Fruit fly (Drosophila melanogaster) whole organism, pupa: ENCODE data around the gene rn.

Experiments used
- CG10348 ChIP-seq: fragments of 200-800 bp; sonication (Bioruptor generic); IDR thresholded peaks from 2 replicates; pipeline ENCODE4 v1.3.6; 2022; ENCODE audit warnings: missing biosample characterization, missing genetic modification characterization
- CG12605 ChIP-seq: fragments of 200-800 bp; sonication (Bioruptor generic); IDR thresholded peaks from 2 replicates; pipeline ENCODE4 v1.3.6; 2022; ENCODE audit warnings: missing biosample characterization, missing genetic modification characterization
- CG13204 ChIP-seq: fragments of 200-800 bp; sonication (Bioruptor generic); optimal IDR thresholded peaks from 2 replicates; lab custom pipeline; 2018; ENCODE audit warnings: missing biosample characterization, mild to moderate bottlenecking, missing genetic modification characterization, moderate library complexity
- CG14655 ChIP-seq: fragments of 200-800 bp; sonication (Bioruptor generic); optimal IDR thresholded peaks from 3 replicates; lab custom pipeline; 2017; ENCODE audit warnings: mild to moderate bottlenecking, missing biosample characterization, missing genetic modification reagents, missing genetic modification characterization
- CG15710 ChIP-seq: fragments of 200-800 bp; sonication (Bioruptor generic); optimal IDR thresholded peaks from 2 replicates; lab custom pipeline; 2018; ENCODE audit warnings: missing biosample characterization, mild to moderate bottlenecking, missing genetic modification characterization, moderate library complexity
- CG17806 ChIP-seq: fragments of 200-800 bp; sonication (Bioruptor generic); optimal IDR thresholded peaks from 2 replicates; lab custom pipeline; 2018; ENCODE audit warnings: missing biosample characterization, mild to moderate bottlenecking, missing genetic modification characterization, moderate library complexity
- CG32121 ChIP-seq: fragments of 200-800 bp; sonication (Bioruptor generic); IDR thresholded peaks from 2 replicates; pipeline ENCODE4 v1.3.6; 2022; ENCODE audit warnings: missing biosample characterization, missing genetic modification characterization
- CG34367 ChIP-seq: fragments of 200-800 bp; sonication (Bioruptor generic); optimal IDR thresholded peaks from 2 replicates; lab custom pipeline; 2018; ENCODE audit warnings: missing biosample characterization, mild to moderate bottlenecking, missing genetic modification characterization
- CG4496 ChIP-seq: fragments of 200-800 bp; sonication (Bioruptor generic); IDR thresholded peaks from 3 replicates; pipeline ENCODE4 v1.3.6; 2022; ENCODE audit warnings: missing biosample characterization, missing genetic modification characterization
- CG8159 ChIP-seq: fragments of 200-800 bp; sonication (Bioruptor generic); optimal IDR thresholded peaks from 3 replicates; lab custom pipeline; 2018; ENCODE audit warnings: missing biosample characterization, mild to moderate bottlenecking, missing genetic modification characterization, moderate library complexity
- CG8301 ChIP-seq: fragments of 200-800 bp; sonication (Bioruptor generic); optimal IDR thresholded peaks from 2 replicates; lab custom pipeline; 2018; ENCODE audit warnings: missing biosample characterization, mild to moderate bottlenecking, missing genetic modification characterization
- CG9948 ChIP-seq: fragments of 200-800 bp; sonication (Bioruptor generic); optimal IDR thresholded peaks from 2 replicates; lab custom pipeline; 2018; ENCODE audit warnings: missing biosample characterization, mild to moderate bottlenecking, missing genetic modification characterization, moderate library complexity
- D1 ChIP-seq: fragments of 200-800 bp; sonication (Bioruptor generic); optimal IDR thresholded peaks from 2 replicates; lab custom pipeline; 2018; ENCODE audit warnings: missing biosample characterization, mild to moderate bottlenecking, missing genetic modification characterization, moderate library complexity
- EcR ChIP-seq: fragments of 200-800 bp; sonication (Bioruptor generic); optimal IDR thresholded peaks from 3 replicates; lab custom pipeline; 2019; ENCODE audit warnings: missing biosample characterization, missing genetic modification characterization, mild to moderate bottlenecking, moderate library complexity, missing genetic modification reagents
- Ets98B ChIP-seq: fragments of 200-800 bp; sonication (Bioruptor generic); IDR thresholded peaks from 2 replicates; pipeline ENCODE4 v1.3.6; 2022; ENCODE audit warnings: missing biosample characterization, missing genetic modification characterization
- Pif1A ChIP-seq: fragments of 200-800 bp; sonication (Bioruptor generic); optimal IDR thresholded peaks from 3 replicates; lab custom pipeline; 2016; ENCODE audit warnings: missing biosample characterization, missing genetic modification characterization
- Pif1B ChIP-seq: fragments of 200-800 bp; sonication (Bioruptor generic); optimal IDR thresholded peaks from 3 replicates; lab custom pipeline; 2016; ENCODE audit warnings: missing biosample characterization, missing genetic modification characterization
- Snoo ChIP-seq: fragments of 200-800 bp; sonication (Bioruptor generic); optimal IDR thresholded peaks from 3 replicates; lab custom pipeline; 2017; ENCODE audit warnings: missing biosample characterization, mild to moderate bottlenecking, missing genetic modification characterization, inconsistent platforms
- fd96Ca ChIP-seq: fragments of 200-800 bp; sonication (Bioruptor generic); IDR thresholded peaks from 3 replicates; pipeline ENCODE4 v1.3.6; 2022; ENCODE audit warnings: missing biosample characterization, missing genetic modification characterization
- gl ChIP-seq: fragments of 200-800 bp; sonication (Bioruptor generic); optimal IDR thresholded peaks from 2 replicates; lab custom pipeline; 2018; ENCODE audit warnings: missing biosample characterization, mild to moderate bottlenecking, missing genetic modification characterization
- rn ChIP-seq: fragments of 200-800 bp; sonication (Bioruptor generic); IDR thresholded peaks from 2 replicates; pipeline ENCODE4 v1.3.6; 2022; ENCODE audit warnings: missing biosample characterization, missing genetic modification characterization

The rn gene

DNA sequence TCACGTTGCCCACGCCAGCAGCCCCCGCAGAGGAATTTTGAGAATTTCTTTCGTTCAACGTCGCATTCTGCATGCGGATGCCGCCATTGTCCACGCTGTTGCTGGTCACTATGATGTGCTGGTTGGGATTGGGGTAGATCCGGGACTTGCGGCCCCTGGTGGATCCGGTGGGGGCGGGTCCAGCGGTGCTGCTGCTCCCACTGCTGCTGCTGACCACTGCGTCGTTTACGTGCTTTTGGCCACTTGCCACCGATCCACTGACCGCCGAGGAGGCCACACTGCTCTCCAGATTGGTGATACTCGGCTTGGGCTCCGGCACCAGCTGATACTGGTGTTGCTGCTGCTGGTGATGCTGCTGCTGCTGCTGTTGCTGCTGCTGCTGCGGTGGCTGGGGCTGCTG, 32.6 kb downstream of the rn start:
- TF ChIP-seq CG15710 (tag; lab: Kevin White, UChicago) = no peak
- no peak for TF ChIP-seq gl
- TF ChIP-seq CG17806 (tag; lab: Kevin White, UChicago) = no peak
- no peak for TF ChIP-seq Pif1B
- no peak for TF ChIP-seq Pif1A (GFP tag; lab: Kevin White, UChicago)
- TF ChIP-seq CG9948 (tag; lab: Kevin White, UChicago) = no peak
- TF ChIP-seq CG4496 (GFP tag; lab: Robert Waterston, UW) = no peak
- no peak for TF ChIP-seq CG10348 (GFP tag; lab: Robert Waterston, UW)
- TF ChIP-seq rn (GFP tag; lab: Robert Waterston, UW) = no peak
- TF ChIP-seq EcR (GFP tag; lab: Kevin White, UChicago) = no peak
- TF ChIP-seq CG12605 = no peak
- TF ChIP-seq Ets98B (GFP tag; lab: Robert Waterston, UW) = no peak
- TF ChIP-seq CG34367 (tag; lab: Kevin White, UChicago) = no peak
- no peak for TF ChIP-seq CG8159
- TF ChIP-seq CG8301 = no peak
- TF ChIP-seq, all 21 proteins: peak for 0

DNA sequence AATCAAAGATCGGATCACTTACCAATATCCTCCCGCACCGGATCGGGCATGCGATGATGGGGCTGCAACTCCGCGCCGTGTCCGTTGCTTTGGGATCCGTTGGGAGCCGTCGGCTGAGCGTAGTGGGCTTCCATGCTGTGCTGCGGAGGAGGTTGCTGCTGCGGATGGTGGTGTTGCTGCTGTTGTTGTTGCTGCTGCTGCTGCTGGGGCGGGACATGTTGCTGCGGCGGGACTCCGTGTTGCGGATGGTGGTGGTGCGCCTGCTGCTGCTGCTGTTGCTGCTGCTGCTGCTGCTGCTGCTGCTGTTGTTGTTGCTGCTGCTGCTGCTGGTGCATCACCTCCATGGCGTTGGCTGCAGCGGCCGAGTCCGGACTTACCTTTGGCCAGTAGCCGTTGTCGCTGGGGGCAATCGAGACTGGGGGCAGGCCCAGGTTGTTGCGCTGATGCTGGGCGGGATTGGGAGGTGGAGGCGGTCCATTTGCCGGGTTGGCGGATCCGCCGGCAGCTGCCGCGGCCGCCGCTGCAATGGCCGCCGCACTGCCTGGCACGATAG, 34.4 kb downstream of the rn start:
- TF ChIP-seq CG9948 (tag; lab: Kevin White, UChicago) = no peak
- TF ChIP-seq CG13204 (GFP tag; lab: Kevin White, UChicago) = no peak
- TF ChIP-seq CG8159 = no peak
- no peak for TF ChIP-seq CG12605
- TF ChIP-seq gl = no peak
- TF ChIP-seq Ets98B (GFP tag; lab: Robert Waterston, UW) = no peak
- TF ChIP-seq CG17806 (tag; lab: Kevin White, UChicago) = no peak
- TF ChIP-seq CG4496 (GFP tag; lab: Robert Waterston, UW) = no peak
- TF ChIP-seq D1 = no peak
- no peak for TF ChIP-seq Pif1B
- TF ChIP-seq fd96Ca (GFP tag; lab: Robert Waterston, UW) = no peak
- TF ChIP-seq CG15710 (tag; lab: Kevin White, UChicago) = no peak

- TF ChIP-seq CG4496 (GFP tag; lab: Robert Waterston, UW) (no peak), CG14655 (GFP tag; lab: Kevin White, UChicago) (no peak), gl (no peak), CG8301 (no peak), CG8159 (no peak), CG15710 (tag; lab: Kevin White, UChicago) (no peak), CG10348 (GFP tag; lab: Robert Waterston, UW) (no peak), Snoo (no peak), CG12605 (no peak), CG34367 (tag; lab: Kevin White, UChicago) (no peak), CG32121 (no peak), EcR (GFP tag; lab: Kevin White, UChicago) (no peak), D1 (no peak), rn (GFP tag; lab: Robert Waterston, UW) (no peak), Pif1A (GFP tag; lab: Kevin White, UChicago) (no peak), CG13204 (GFP tag; lab: Kevin White, UChicago) (no peak), Ets98B (GFP tag; lab: Robert Waterston, UW) (no peak)
These were observed 43.7 kb downstream of the rn start, which contains the start of the genes Gld and Syt4 for dm6 chr3R:7265567-7266208. Gld (minus strand) TSS chr3R:7265703. Syt4 (plus strand) TSS chr3R:7266065.

- TF ChIP-seq CG12605 (no peak), Snoo (no peak), EcR (GFP tag; lab: Kevin White, UChicago) (no peak), CG10348 (GFP tag; lab: Robert Waterston, UW) (no peak), CG8159 (no peak), rn (GFP tag; lab: Robert Waterston, UW) (no peak), Ets98B (GFP tag; lab: Robert Waterston, UW) (no peak), CG9948 (tag; lab: Kevin White, UChicago) (no peak), gl (no peak), Pif1B (no peak), D1 (no peak), CG32121 (no peak), CG8301 (no peak), CG34367 (tag; lab: Kevin White, UChicago) (no peak), Pif1A (GFP tag; lab: Kevin White, UChicago) (no peak), fd96Ca (GFP tag; lab: Robert Waterston, UW) (no peak), CG4496 (GFP tag; lab: Robert Waterston, UW) (no peak), CG13204 (GFP tag; lab: Kevin White, UChicago) (no peak), CG17806 (tag; lab: Kevin White, UChicago) (no peak), CG15710 (tag; lab: Kevin White, UChicago) (no peak)
- TF ChIP-seq, all 21 proteins: peak for 0
These were observed 49.9 kb downstream of the rn start for dm6 chr3R:7259554-7259953.

DNA sequence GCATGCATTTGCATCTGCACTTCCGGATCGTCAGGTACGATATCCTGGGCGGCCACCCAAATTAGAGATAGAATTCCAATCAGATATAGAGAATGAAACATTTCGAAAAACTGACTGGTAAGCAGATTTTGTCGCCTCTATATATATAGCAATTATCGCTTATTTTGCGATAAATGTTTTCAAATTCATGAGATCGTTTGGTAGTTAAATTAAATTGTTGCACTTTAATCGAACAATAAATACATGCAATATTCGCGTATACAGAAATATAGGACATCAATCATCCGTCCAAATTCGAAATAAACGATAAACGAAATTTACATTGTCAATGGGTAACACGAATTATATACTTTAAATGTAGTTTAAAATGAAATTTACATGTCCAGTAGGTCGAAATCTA, 57.6 kb downstream of the rn start, which contains the start of gene Obp84a:
Gene Obp84a, minus strand, starts transcription at position 101 of the 400 bp plus-strand sequence.
- TF ChIP-seq CG13204 (GFP tag; lab: Kevin White, UChicago) = no peak
- no peak for TF ChIP-seq fd96Ca (GFP tag; lab: Robert Waterston, UW)
- no peak for TF ChIP-seq CG14655 (GFP tag; lab: Kevin White, UChicago)
- TF ChIP-seq CG34367 (tag; lab: Kevin White, UChicago) = no peak
- no peak for TF ChIP-seq Ets98B (GFP tag; lab: Robert Waterston, UW)
- no peak for TF ChIP-seq gl
- TF ChIP-seq CG9948 (tag; lab: Kevin White, UChicago) = no peak
- TF ChIP-seq CG15710 (tag; lab: Kevin White, UChicago) = no peak
- no peak for TF ChIP-seq CG12605

DNA sequence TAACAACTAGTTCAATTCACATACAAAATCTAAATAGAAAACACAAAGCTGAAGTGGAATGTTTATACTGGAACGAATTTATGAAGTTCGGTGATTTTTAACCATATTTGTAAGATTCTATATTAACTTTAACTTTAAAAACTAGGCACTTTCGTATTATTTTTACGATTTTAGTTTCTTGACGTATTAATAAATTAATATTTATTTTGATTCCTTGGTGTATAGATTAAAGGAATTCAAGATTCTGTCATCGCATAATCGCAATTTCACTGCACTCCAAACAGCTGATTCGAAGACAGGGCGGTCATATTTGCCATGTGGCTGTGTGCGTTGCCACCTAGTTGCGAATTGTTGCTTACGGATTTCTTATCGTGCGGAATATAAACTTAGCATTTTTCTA, 60.0 kb downstream of the rn start, which contains the start of the genes CG1227 and Dtwd2:
Gene CG1227, minus strand, starts transcription at position 279 of the 400 bp plus-strand sequence.
Gene Dtwd2, plus strand, starts transcription at position 336 of the 400 bp plus-strand sequence.
- TF ChIP-seq CG17806 (tag; lab: Kevin White, UChicago) (peak; percentile 96), Snoo (peak; percentile 94), CG13204 (GFP tag; lab: Kevin White, UChicago) (no peak), CG34367 (tag; lab: Kevin White, UChicago) (peak; percentile 96), gl (peak; percentile 87), Ets98B (GFP tag; lab: Robert Waterston, UW) (peak; percentile 98), D1 (peak; percentile 96), CG15710 (tag; lab: Kevin White, UChicago) (peak; percentile 98), Pif1B (peak; percentile 92), CG14655 (GFP tag; lab: Kevin White, UChicago) (peak; percentile 94), CG4496 (GFP tag; lab: Robert Waterston, UW) (peak; percentile 97), EcR (GFP tag; lab: Kevin White, UChicago) (no peak), rn (GFP tag; lab: Robert Waterston, UW) (peak; percentile 94), CG8301 (peak; percentile 97), CG10348 (GFP tag; lab: Robert Waterston, UW) (peak; percentile 71; the same call in 1 of the 2 replicates), CG8159 (peak; percentile 97), fd96Ca (GFP tag; lab: Robert Waterston, UW) (peak; percentile 83), CG9948 (tag; lab: Kevin White, UChicago) (peak; percentile 94), Pif1A (GFP tag; lab: Kevin White, UChicago) (peak; percentile 93), CG12605 (peak; percentile 98), CG32121 (peak; percentile 97)
